Worm (Caenorhabditis elegans) whole organism, L2 larva: ENCODE results near the gene grwd-1.

Experiments used
- C34F6.9 ChIP-seq: fragments of 150-350 bp; optimal IDR thresholded peaks from 2 replicates; lab custom pipeline; 2014; ENCODE audit warnings: missing biosample characterization, missing genetic modification characterization
- F13H6.1 ChIP-seq: sonication (generic microtip); optimal IDR thresholded peaks from 2 replicates; lab custom pipeline; 2016; ENCODE audit warnings: missing genetic modification characterization, missing compliant biosample characterization
- Y55F3AM.14 ChIP-seq: fragments of 200-800 bp; sonication (Bioruptor generic); optimal IDR thresholded peaks from 2 replicates; lab custom pipeline; 2018; ENCODE audit warnings: mild to moderate bottlenecking, missing genetic modification characterization, missing compliant biosample characterization
- ZK546.5 ChIP-seq: sonication (generic microtip); optimal IDR thresholded peaks from 2 replicates; lab custom pipeline; 2017; ENCODE audit warnings: missing biosample characterization, missing genetic modification characterization
- aly-2 ChIP-seq: fragments of 150-350 bp; optimal IDR thresholded peaks from 2 replicates; lab custom pipeline; 2014; ENCODE audit warnings: missing biosample characterization, missing genetic modification characterization
- blmp-1 ChIP-seq: sonication (generic microtip); optimal IDR thresholded peaks from 2 replicates; lab custom pipeline; 2017; ENCODE audit warnings: missing genetic modification characterization, mild to moderate bottlenecking, missing compliant biosample characterization, antibody characterized with exemption, moderate library complexity; ENCODE audit not compliant: insufficient read depth
- ceh-16 ChIP-seq: fragments of 150-350 bp; optimal IDR thresholded peaks from 2 replicates; lab custom pipeline; 2014; ENCODE audit warnings: missing biosample characterization, missing genetic modification characterization
- ceh-82 ChIP-seq: fragments of 150-350 bp; optimal IDR thresholded peaks from 2 replicates; lab custom pipeline; 2014; ENCODE audit warnings: missing biosample characterization, missing genetic modification characterization
- crh-2 ChIP-seq: sonication (generic microtip); optimal IDR thresholded peaks from 2 replicates; lab custom pipeline; 2017; ENCODE audit warnings: missing biosample characterization, missing genetic modification characterization
- dmd-4 ChIP-seq: sonication (generic microtip); optimal IDR thresholded peaks from 2 replicates; lab custom pipeline; 2017; ENCODE audit warnings: missing biosample characterization, missing genetic modification characterization
- egl-27 ChIP-seq: sonication (generic microtip); optimal IDR thresholded peaks from 3 replicates; lab custom pipeline; 2017; ENCODE audit warnings: missing biosample characterization, missing genetic modification reagents, missing genetic modification characterization
- elt-3 ChIP-seq: sonication (generic microtip); optimal IDR thresholded peaks from 2 replicates; lab custom pipeline; 2017; ENCODE audit warnings: missing biosample characterization, missing genetic modification characterization
- fos-1 ChIP-seq: fragments of 150-350 bp; optimal IDR thresholded peaks from 2 replicates; lab custom pipeline; 2014; ENCODE audit warnings: missing biosample characterization, missing genetic modification characterization
- gmeb-1 ChIP-seq: fragments of 150-350 bp; optimal IDR thresholded peaks from 2 replicates; lab custom pipeline; 2014; ENCODE audit warnings: missing biosample characterization, missing genetic modification characterization
- lin-11 ChIP-seq: fragments of 150-350 bp; sonication (generic microtip); optimal IDR thresholded peaks from 2 replicates; lab custom pipeline; 2014; ENCODE audit warnings: missing biosample characterization, missing genetic modification characterization, inconsistent platforms, mixed read lengths
- lin-39 ChIP-seq: fragments of 150-350 bp; optimal IDR thresholded peaks from 2 replicates; lab custom pipeline; 2014; ENCODE audit warnings: missing biosample characterization, missing genetic modification reagents, missing genetic modification characterization
- lsy-2 ChIP-seq, 2 experiments: fragments of 150-350 bp in 1 of 2; sonication (generic microtip) in 1 of 2; optimal IDR thresholded peaks; 2 replicates each; lab custom pipeline; 2014 to 2017; ENCODE audit warnings: missing biosample characterization in 2 of 2, missing genetic modification characterization in 2 of 2
- mab-5 ChIP-seq: fragments of 150-350 bp; optimal IDR thresholded peaks from 2 replicates; lab custom pipeline; 2014; ENCODE audit warnings: missing biosample characterization, missing genetic modification characterization
- mbf-1 ChIP-seq: sonication (generic microtip); optimal IDR thresholded peaks from 2 replicates; lab custom pipeline; 2017; ENCODE audit warnings: missing biosample characterization, missing genetic modification characterization
- nhr-10 ChIP-seq: sonication (generic microtip); optimal IDR thresholded peaks from 2 replicates; lab custom pipeline; 2017; ENCODE audit warnings: missing biosample characterization, missing genetic modification characterization
- nhr-11 ChIP-seq: fragments of 150-350 bp; optimal IDR thresholded peaks from 2 replicates; lab custom pipeline; 2014; ENCODE audit warnings: missing biosample characterization, missing genetic modification characterization
- nhr-12 ChIP-seq: fragments of 150-350 bp; optimal IDR thresholded peaks from 2 replicates; lab custom pipeline; 2014; ENCODE audit warnings: missing biosample characterization, missing genetic modification characterization
- nhr-129 ChIP-seq: fragments of 150-350 bp; optimal IDR thresholded peaks from 2 replicates; lab custom pipeline; 2014; ENCODE audit warnings: missing biosample characterization, missing genetic modification characterization
- nhr-21 ChIP-seq: fragments of 150-350 bp; optimal IDR thresholded peaks from 2 replicates; lab custom pipeline; 2014; ENCODE audit warnings: missing biosample characterization, missing genetic modification characterization
- nhr-23 ChIP-seq: fragments of 150-350 bp; optimal IDR thresholded peaks from 2 replicates; lab custom pipeline; 2014; ENCODE audit warnings: missing biosample characterization, missing genetic modification reagents, missing genetic modification characterization
- nhr-237 ChIP-seq: fragments of 150-350 bp; optimal IDR thresholded peaks from 2 replicates; lab custom pipeline; 2014; ENCODE audit warnings: missing biosample characterization, missing genetic modification characterization
- nhr-25 ChIP-seq: fragments of 150-350 bp; sonication (generic microtip); optimal IDR thresholded peaks from 3 replicates; lab custom pipeline; 2014; ENCODE audit warnings: missing biosample characterization, missing genetic modification characterization
- nhr-6 ChIP-seq: fragments of 150-350 bp; optimal IDR thresholded peaks from 2 replicates; lab custom pipeline; 2014; ENCODE audit warnings: missing biosample characterization, missing genetic modification characterization
- nhr-77 ChIP-seq: fragments of 150-350 bp; optimal IDR thresholded peaks from 2 replicates; lab custom pipeline; 2014; ENCODE audit warnings: missing biosample characterization, missing genetic modification characterization
- peb-1 ChIP-seq: fragments of 150-350 bp; optimal IDR thresholded peaks from 2 replicates; lab custom pipeline; 2014; ENCODE audit warnings: missing biosample characterization, missing genetic modification characterization
- skn-1 ChIP-seq: sonication (generic microtip); optimal IDR thresholded peaks from 2 replicates; lab custom pipeline; 2017; ENCODE audit warnings: missing biosample characterization, missing genetic modification characterization
- sma-3 ChIP-seq: sonication (generic microtip); optimal IDR thresholded peaks from 2 replicates; lab custom pipeline; 2016; ENCODE audit warnings: missing genetic modification reagents, missing genetic modification characterization, missing compliant biosample characterization
- sma-9 ChIP-seq, 2 experiments: fragments of 150-350 bp in 1 of 2; sonication (generic microtip) in 1 of 2; optimal IDR thresholded peaks; 2 replicates each; lab custom pipeline; 2014 to 2016; ENCODE audit warnings: missing genetic modification characterization in 2 of 2, mild to moderate bottlenecking in 1 of 2, missing biosample characterization in 1 of 2, missing compliant biosample characterization in 1 of 2, missing genetic modification reagents in 1 of 2, moderate library complexity in 1 of 2
- unc-39 ChIP-seq: fragments of 150-350 bp; optimal IDR thresholded peaks from 2 replicates; lab custom pipeline; 2014; ENCODE audit warnings: missing biosample characterization, missing genetic modification characterization
- unc-55 ChIP-seq: fragments of 150-350 bp; sonication (generic microtip); optimal IDR thresholded peaks from 3 replicates; lab custom pipeline; 2014; ENCODE audit warnings: missing biosample characterization, missing genetic modification reagents, missing genetic modification characterization
- ztf-11 ChIP-seq: sonication (generic microtip); optimal IDR thresholded peaks from 2 replicates; lab custom pipeline; 2017; ENCODE audit warnings: missing biosample characterization, missing genetic modification characterization

Gene grwd-1

ce11 chrIII:5141935-5142334 lies 11.3 kb upstream of the grwd-1 start:
- TF ChIP-seq mab-5 (tag; lab: Kevin White, UChicago) (no peak), nhr-129 (tag; lab: Kevin White, UChicago) (peak; percentile 6), lsy-2 (tag; optimal IDR thresholded peaks at IDR 0.05; lab: Kevin White, UChicago) (peak in 1 of 2 experiments; percentile 1), sma-3 (GFP tag; lab: Kevin White, UChicago) (peak; percentile 36)

DNA sequence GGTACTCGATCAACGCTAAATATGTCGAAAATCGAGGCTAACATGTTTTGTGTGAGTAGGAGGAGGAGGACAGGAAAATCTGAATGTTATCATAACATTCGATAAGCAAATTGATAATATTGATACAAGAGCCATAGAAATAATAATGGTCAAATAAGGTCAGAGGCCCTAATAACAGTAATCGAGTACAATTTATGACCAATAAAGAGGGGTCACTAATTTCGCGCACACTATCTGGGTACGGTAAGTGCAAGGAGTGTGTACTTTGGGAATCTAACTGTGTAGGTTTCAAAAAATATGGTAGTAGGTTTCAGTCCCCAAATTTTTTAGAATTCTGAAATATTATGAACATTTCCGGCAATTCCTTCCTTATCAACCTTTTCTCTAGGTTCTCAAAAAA lies 9.7 kb upstream of the grwd-1 start:
- TF ChIP-seq nhr-129 (tag; lab: Kevin White, UChicago), result no peak
- TF ChIP-seq lsy-2 (tag; optimal IDR thresholded peaks at IDR 0.05; lab: Kevin White, UChicago), result no peak
- no peak for TF ChIP-seq nhr-77
- no peak for TF ChIP-seq dmd-4
- TF ChIP-seq nhr-10 (tag; lab: Kevin White, UChicago), result no peak
- no peak for TF ChIP-seq aly-2 (tag; lab: Kevin White, UChicago)
- TF ChIP-seq fos-1 (tag; lab: Kevin White, UChicago), result no peak
- no peak for TF ChIP-seq ZK546.5 (tag; lab: Kevin White, UChicago)
- no peak for TF ChIP-seq sma-3 (GFP tag; lab: Kevin White, UChicago)
- TF ChIP-seq nhr-23, result no peak
- TF ChIP-seq nhr-12 (tag; lab: Kevin White, UChicago), result no peak
- TF ChIP-seq lin-11 (tag; lab: Kevin White, UChicago), result no peak
- no peak for TF ChIP-seq unc-39 (tag; lab: Kevin White, UChicago)
- no peak for TF ChIP-seq crh-2
- no peak for TF ChIP-seq nhr-25
- no peak for TF ChIP-seq lin-39 (tag; lab: Kevin White, UChicago)
- no peak for TF ChIP-seq nhr-11 (tag; lab: Kevin White, UChicago)
- no peak for TF ChIP-seq egl-27 (tag; lab: Kevin White, UChicago)
- no peak for TF ChIP-seq gmeb-1 (tag; lab: Kevin White, UChicago)
- no peak for TF ChIP-seq ztf-11

DNA sequence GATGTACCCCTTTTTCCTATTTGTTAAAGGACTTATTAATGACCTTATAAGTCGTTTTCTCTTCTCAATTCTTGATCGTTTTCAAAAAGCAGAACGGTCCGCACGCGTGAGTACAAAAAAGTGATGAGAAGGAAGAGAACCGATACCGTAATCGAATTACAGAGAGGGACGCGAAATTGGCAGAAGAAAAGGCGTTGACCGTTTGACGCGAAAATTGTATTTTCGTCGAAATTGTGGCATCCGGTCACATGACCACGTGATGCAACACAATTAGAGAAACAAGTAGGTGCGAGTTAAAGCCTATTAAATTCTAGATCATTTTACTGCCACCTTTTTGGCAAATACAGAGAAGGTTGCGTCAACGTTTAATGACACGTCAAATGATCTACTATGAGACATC lies 9.1 kb upstream of the grwd-1 start:
- TF ChIP-seq nhr-129 (tag; lab: Kevin White, UChicago) (peak; percentile 34), skn-1 (tag; lab: Kevin White, UChicago) (no peak), unc-39 (tag; lab: Kevin White, UChicago) (no peak), dmd-4 (no peak), sma-9 (GFP tag; optimal IDR thresholded peaks at IDR 0.05; lab: Kevin White, UChicago) (peak; percentile 0), sma-9 (tag; optimal IDR thresholded peaks at IDR 0.05; lab: Kevin White, UChicago) (no peak), nhr-237 (tag; lab: Kevin White, UChicago) (no peak), blmp-1 (tag; lab: Kevin White, UChicago) (no peak), elt-3 (tag; lab: Kevin White, UChicago) (no peak), lsy-2 (tag; optimal IDR thresholded peaks at IDR 0.05; lab: Kevin White, UChicago) (no peak), crh-2 (no peak), nhr-10 (tag; lab: Kevin White, UChicago) (no peak), nhr-11 (tag; lab: Kevin White, UChicago) (no peak), unc-55 (GFP tag; lab: Kevin White, UChicago) (no peak), lin-11 (tag; lab: Kevin White, UChicago) (no peak), nhr-6 (tag; lab: Kevin White, UChicago) (no peak), F13H6.1 (tag; lab: Kevin White, UChicago) (no peak), nhr-21 (tag; lab: Kevin White, UChicago) (no peak)

ce11 chrIII:5145874-5146273 lies 7.4 kb upstream of the grwd-1 start:
- TF ChIP-seq fos-1 (tag; lab: Kevin White, UChicago) (peak; percentile 51), Y55F3AM.14 (GFP tag; lab: Kevin White, UChicago) (no peak)

- TF ChIP-seq fos-1 (tag; lab: Kevin White, UChicago), result peak; percentile 52
- peak; percentile 5 for TF ChIP-seq crh-2
- TF ChIP-seq nhr-23, result no peak
Observed at ce11 chrIII:5146749-5147148, 6.5 kb upstream of the grwd-1 start.

DNA sequence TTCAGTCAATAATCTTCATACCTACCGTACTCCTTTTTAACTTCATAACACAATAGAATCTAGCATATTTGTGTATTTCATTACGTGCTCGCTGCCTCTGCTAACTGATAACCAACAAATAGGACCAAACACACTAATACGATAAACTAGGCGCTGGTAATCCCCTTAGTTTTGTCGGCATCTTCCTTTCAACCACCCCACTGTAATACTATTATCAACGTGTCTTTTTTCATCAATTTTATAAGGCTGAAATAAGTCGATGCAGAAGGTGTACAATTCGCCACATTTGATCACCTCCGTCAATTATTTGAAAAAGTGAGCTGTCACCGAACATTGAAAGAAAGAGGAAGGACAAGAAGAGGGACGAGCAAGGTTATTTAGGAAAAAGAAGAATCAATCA lies 5.8 kb upstream of the grwd-1 start:
- no peak for TF ChIP-seq peb-1 (tag; lab: Kevin White, UChicago)
- no peak for TF ChIP-seq ceh-82
- no peak for TF ChIP-seq sma-3 (GFP tag; lab: Kevin White, UChicago)
- TF ChIP-seq nhr-77, result no peak
- no peak for TF ChIP-seq gmeb-1 (tag; lab: Kevin White, UChicago)
- no peak for TF ChIP-seq nhr-12 (tag; lab: Kevin White, UChicago)
- TF ChIP-seq C34F6.9 (tag; lab: Kevin White, UChicago), result no peak
- no peak for TF ChIP-seq egl-27 (tag; lab: Kevin White, UChicago)
- no peak for TF ChIP-seq nhr-23
- TF ChIP-seq mbf-1, result no peak
- no peak for TF ChIP-seq skn-1 (tag; lab: Kevin White, UChicago)
- TF ChIP-seq mab-5 (tag; lab: Kevin White, UChicago), result no peak
- TF ChIP-seq nhr-237 (tag; lab: Kevin White, UChicago), result no peak
- TF ChIP-seq unc-55 (GFP tag; lab: Kevin White, UChicago), result no peak
- no peak for TF ChIP-seq aly-2 (tag; lab: Kevin White, UChicago)
- no peak for TF ChIP-seq nhr-10 (tag; lab: Kevin White, UChicago)
- no peak for TF ChIP-seq sma-9 (GFP tag; optimal IDR thresholded peaks at IDR 0.05; lab: Kevin White, UChicago)
- no peak for TF ChIP-seq sma-9 (tag; optimal IDR thresholded peaks at IDR 0.05; lab: Kevin White, UChicago)
- no peak for TF ChIP-seq blmp-1 (tag; lab: Kevin White, UChicago)
- no peak for TF ChIP-seq ZK546.5 (tag; lab: Kevin White, UChicago)
- TF ChIP-seq ceh-16 (tag; lab: Kevin White, UChicago), result no peak
